Worm (Caenorhabditis elegans) whole organism, young adult: ENCODE measurements around the gene oma-2.

Experiments
- B0336.3 ChIP-seq: fragments of 200-800 bp; sonication (Bioruptor generic); IDR thresholded peaks from 2 replicates; pipeline ENCODE4 v1.3.6; 2022; ENCODE audit warnings: missing genetic modification characterization, missing compliant biosample characterization
- F33H1.4 ChIP-seq: fragments of 200-800 bp; sonication (Bioruptor generic); IDR thresholded peaks from 2 replicates; pipeline ENCODE4 v1.3.6; 2022; ENCODE audit warnings: missing genetic modification reagents, missing genetic modification characterization, missing compliant biosample characterization
- Y67H2A.10 ChIP-seq: fragments of 200-800 bp; sonication (Bioruptor generic); conservative IDR thresholded peaks from 2 replicates; pipeline ENCODE4 v1.3.6; 2022; ENCODE audit warnings: missing genetic modification reagents, missing genetic modification characterization, missing compliant biosample characterization
- ama-1 ChIP-seq, 3 experiments: fragments of 150-350 bp in 1 of 3; sonication (generic microtip) in 2 of 3; optimal IDR thresholded peaks; 2 replicates each; lab custom pipeline; 2014 to 2018; ENCODE audit warnings: missing biosample characterization in 2 of 3, missing genetic modification characterization in 2 of 3, missing genetic modification reagents in 2 of 3
- atf-7 ChIP-seq: sonication (generic microtip); optimal IDR thresholded peaks from 2 replicates; lab custom pipeline; 2017; ENCODE audit warnings: mild to moderate bottlenecking, missing genetic modification characterization, missing compliant biosample characterization
- attf-5 ChIP-seq: fragments of 200-800 bp; sonication (Bioruptor generic); optimal IDR thresholded peaks from 2 replicates; lab custom pipeline; 2018; ENCODE audit warnings: mild to moderate bottlenecking, missing genetic modification characterization, missing compliant biosample characterization
- bed-1 ChIP-seq: fragments of 200-800 bp; sonication (Bioruptor generic); IDR thresholded peaks from 2 replicates; pipeline ENCODE4 v1.3.6; 2022; ENCODE audit warnings: missing genetic modification reagents, missing genetic modification characterization, missing compliant biosample characterization
- cebp-1 ChIP-seq, 2 experiments: fragments of 200-800 bp in 1 of 2; sonication (Bioruptor generic) in 1 of 2; sonication (generic microtip) in 1 of 2; IDR thresholded peaks in 1 of 2; optimal IDR thresholded peaks in 1 of 2; 2 replicates each; pipeline versions ENCODE4 v1.3.6 to Lab custom; 2017 to 2022; ENCODE audit warnings: missing compliant biosample characterization in 2 of 2, missing genetic modification characterization in 2 of 2, mild to moderate bottlenecking in 1 of 2, missing genetic modification reagents in 1 of 2, moderate library complexity in 1 of 2
- cebp-2 ChIP-seq: fragments of 200-800 bp; sonication (Bioruptor generic); IDR thresholded peaks from 2 replicates; pipeline ENCODE4 v1.3.6; 2022; ENCODE audit warnings: missing genetic modification characterization, missing compliant biosample characterization
- ceh-58 ChIP-seq: fragments of 200-800 bp; sonication (Bioruptor generic); IDR thresholded peaks from 2 replicates; pipeline ENCODE4 v1.3.6; 2022; ENCODE audit warnings: missing genetic modification characterization, missing compliant biosample characterization
- ceh-91 ChIP-seq: fragments of 200-800 bp; sonication (Bioruptor generic); IDR thresholded peaks from 2 replicates; pipeline ENCODE4 v1.3.6; 2022; ENCODE audit warnings: missing genetic modification reagents, missing genetic modification characterization, missing compliant biosample characterization
- die-1 ChIP-seq: sonication (generic microtip); optimal IDR thresholded peaks from 2 replicates; lab custom pipeline; 2016; ENCODE audit warnings: missing genotype, mild to moderate bottlenecking, missing genetic modification characterization, missing compliant biosample characterization
- egl-18 ChIP-seq: fragments of 200-800 bp; sonication (Bioruptor generic); IDR thresholded peaks from 2 replicates; pipeline ENCODE4 v1.3.6; 2022; ENCODE audit warnings: missing genetic modification reagents, missing genetic modification characterization, missing compliant biosample characterization
- ekl-4 ChIP-seq: fragments of 200-800 bp; sonication (Bioruptor generic); IDR thresholded peaks from 2 replicates; pipeline ENCODE4 v1.3.6; 2022; ENCODE audit warnings: missing genetic modification reagents, missing genetic modification characterization, missing compliant biosample characterization
- him-1 ChIP-seq: sonication (generic microtip); optimal IDR thresholded peaks from 2 replicates; lab custom pipeline; 2016; ENCODE audit warnings: missing genotype, missing genetic modification reagents, missing genetic modification characterization, missing compliant biosample characterization
- hlh-12 ChIP-seq: sonication (generic microtip); optimal IDR thresholded peaks from 2 replicates; lab custom pipeline; 2016; ENCODE audit warnings: missing genetic modification characterization, missing compliant biosample characterization
- hmg-1.2 ChIP-seq: fragments of 200-800 bp; sonication (Bioruptor generic); IDR thresholded peaks from 2 replicates; pipeline ENCODE4 v1.3.6; 2022; ENCODE audit warnings: missing genetic modification reagents, missing genetic modification characterization, missing compliant biosample characterization
- hsf-1 ChIP-seq: fragments of 200-800 bp; sonication (Bioruptor generic); IDR thresholded peaks from 2 replicates; pipeline ENCODE4 v1.3.6; 2022; ENCODE audit warnings: missing genetic modification reagents, missing genetic modification characterization, missing compliant biosample characterization
- lin-40 ChIP-seq: sonication (generic microtip); optimal IDR thresholded peaks from 2 replicates; lab custom pipeline; 2016; ENCODE audit warnings: missing genetic modification characterization, mild to moderate bottlenecking, missing compliant biosample characterization, missing genotype, missing genetic modification reagents
- lsl-1 ChIP-seq: fragments of 200-800 bp; sonication (Bioruptor generic); optimal IDR thresholded peaks from 2 replicates; lab custom pipeline; 2018; ENCODE audit warnings: mild to moderate bottlenecking, missing genetic modification characterization, moderate library complexity, missing compliant biosample characterization
- lsy-27 ChIP-seq: sonication (generic microtip); optimal IDR thresholded peaks from 2 replicates; lab custom pipeline; 2017; ENCODE audit warnings: missing genetic modification characterization, mild to moderate bottlenecking, missing compliant biosample characterization, antibody characterized with exemption, missing genotype, borderline replicate concordance; ENCODE audit not compliant: insufficient read depth
- madf-3 ChIP-seq: fragments of 200-800 bp; sonication (Bioruptor generic); IDR thresholded peaks from 2 replicates; pipeline ENCODE4 v1.3.6; 2022; ENCODE audit warnings: missing genetic modification reagents, missing genetic modification characterization, missing compliant biosample characterization
- madf-6 ChIP-seq: fragments of 200-800 bp; sonication (Bioruptor generic); IDR thresholded peaks from 2 replicates; pipeline ENCODE4 v1.3.6; 2022; ENCODE audit warnings: missing genetic modification reagents, missing genetic modification characterization, missing compliant biosample characterization
- madf-8 ChIP-seq: fragments of 200-800 bp; sonication (Bioruptor generic); conservative IDR thresholded peaks from 2 replicates; pipeline ENCODE4 v1.3.6; 2022; ENCODE audit warnings: missing genetic modification reagents, missing genetic modification characterization, missing compliant biosample characterization
- nhr-80 ChIP-seq: sonication (generic microtip); optimal IDR thresholded peaks from 2 replicates; lab custom pipeline; 2016; ENCODE audit warnings: missing genetic modification characterization, missing compliant biosample characterization
- nhr-90 ChIP-seq: sonication (generic microtip); optimal IDR thresholded peaks from 2 replicates; lab custom pipeline; 2016; ENCODE audit warnings: missing genotype, mild to moderate bottlenecking, missing genetic modification characterization, missing compliant biosample characterization
- repo-1 ChIP-seq: sonication (generic microtip); optimal IDR thresholded peaks from 2 replicates; lab custom pipeline; 2017; ENCODE audit warnings: mild to moderate bottlenecking, missing genetic modification characterization, missing compliant biosample characterization
- snpc-1.3 ChIP-seq: sonication (generic microtip); optimal IDR thresholded peaks from 2 replicates; lab custom pipeline; 2017; ENCODE audit warnings: missing genetic modification characterization, mild to moderate bottlenecking, missing compliant biosample characterization, antibody characterized with exemption, moderate library complexity, missing genotype, missing genetic modification reagents; ENCODE audit not compliant: insufficient read depth
- snpc-3.4 ChIP-seq: sonication (generic microtip); optimal IDR thresholded peaks from 2 replicates; lab custom pipeline; 2017; ENCODE audit warnings: missing genetic modification characterization, mild to moderate bottlenecking, missing compliant biosample characterization, antibody characterized with exemption, moderate library complexity, missing genotype, missing genetic modification reagents
- snpc-4 ChIP-seq, 5 experiments: fragments of 150-350 bp in 1 of 5; sonication (generic microtip) in 4 of 5; optimal IDR thresholded peaks; 2 replicates each; lab custom pipeline; 2014 to 2018; ENCODE audit warnings: missing genetic modification characterization in 5 of 5, missing biosample characterization in 3 of 5, antibody characterized with exemption in 2 of 5, mild to moderate bottlenecking in 2 of 5, missing compliant biosample characterization in 2 of 5, missing genotype in 2 of 5, moderate library complexity in 2 of 5, missing genetic modification reagents in 1 of 5
- zim-3 ChIP-seq: sonication (generic microtip); optimal IDR thresholded peaks from 2 replicates; lab custom pipeline; 2017; ENCODE audit warnings: mild to moderate bottlenecking, missing genetic modification characterization, moderate library complexity, missing compliant biosample characterization
- ztf-25 ChIP-seq: fragments of 200-800 bp; sonication (Bioruptor generic); IDR thresholded peaks from 2 replicates; pipeline ENCODE4 v1.3.6; 2022; ENCODE audit warnings: missing genetic modification reagents, missing genetic modification characterization, missing compliant biosample characterization
- ztf-3 ChIP-seq: fragments of 200-800 bp; sonication (Bioruptor generic); optimal IDR thresholded peaks from 2 replicates; lab custom pipeline; 2018; ENCODE audit warnings: mild to moderate bottlenecking, missing genetic modification characterization, missing compliant biosample characterization

Gene oma-2

ce11 chrV:8007460-8008292 is 21.6 kb upstream of the oma-2 start, which contains the start of gene Y97E10AR.3:
Gene Y97E10AR.3 (minus strand): TSS chrV:8007510.
- TF ChIP-seq B0336.3 (GFP tag; lab: Robert Waterston, UW) (0 out of 2 replicates have a peak, but pooled peaks have one; percentile 40), nhr-80 (tag; lab: Kevin White, UChicago) (peak; percentile 3), him-1 (no peak), ekl-4 (GFP tag; lab: Robert Waterston, UW) (no peak), Y67H2A.10 (GFP tag; lab: Robert Waterston, UW) (no peak), ztf-3 (GFP tag; lab: Kevin White, UChicago) (no peak), ztf-25 (GFP tag; lab: Robert Waterston, UW) (0 out of 2 replicates have a peak, but pooled peaks have one; percentile 20), hsf-1 (GFP tag; lab: Robert Waterston, UW) (0 out of 2 replicates have a peak, but pooled peaks have one; percentile 8), lsy-27 (tag; lab: Kevin White, UChicago) (no peak), bed-1 (GFP tag; lab: Robert Waterston, UW) (no peak), attf-5 (GFP tag; lab: Kevin White, UChicago) (no peak), lsl-1 (no peak), ceh-91 (GFP tag; lab: Robert Waterston, UW) (no peak), snpc-3.4 (tag; lab: Kevin White, UChicago) (peak; percentile 6), die-1 (tag; lab: Kevin White, UChicago) (no peak)

- TF ChIP-seq egl-18 (no peak), madf-6 (GFP tag; lab: Robert Waterston, UW) (peak; percentile 39; the same call in 1 of the 2 replicates), madf-8 (GFP tag; lab: Robert Waterston, UW) (0 out of 2 replicates have a peak, but pooled peaks have one; percentile 26), hmg-1.2 (0 out of 2 replicates have a peak, but pooled peaks have one; percentile 7), snpc-1.3 (peak; percentile 8), F33H1.4 (GFP tag; lab: Robert Waterston, UW) (peak; percentile 57), snpc-4 (GFP tag; optimal IDR thresholded peaks at IDR 0.05; lab: Kevin White, UChicago) (no peak), snpc-4 (tag; optimal IDR thresholded peaks at IDR 0.05; lab: Kevin White, UChicago) (peak in 1 of 4 experiments; percentile 6), zim-3 (no peak), atf-7 (no peak), lsl-1 (peak; percentile 66)
- TF ChIP-seq, all 124 proteins: peak for 7
Observed at ce11 chrV:8010103-8010502, 19.1 kb upstream of the oma-2 start, which contains the start of gene Y97E10AR.4. Gene Y97E10AR.4 (minus strand): TSS chrV:8010233.

- TF ChIP-seq hsf-1 (GFP tag; lab: Robert Waterston, UW) (0 out of 2 replicates have a peak, but pooled peaks have one; percentile 18), ceh-58 (GFP tag; lab: Robert Waterston, UW) (0 out of 2 replicates have a peak, but pooled peaks have one; percentile 49), repo-1 (tag; lab: Kevin White, UChicago) (peak; percentile 13), hlh-12 (tag; lab: Kevin White, UChicago) (no peak), ama-1 (optimal IDR thresholded peaks at IDR 0.05; lab: Kevin White, UChicago) (no peak), ama-1 (GFP tag; optimal IDR thresholded peaks at IDR 0.05; lab: Kevin White, UChicago) (no peak), madf-6 (GFP tag; lab: Robert Waterston, UW) (peak; percentile 20; the same call in 1 of the 2 replicates), cebp-2 (GFP tag; lab: Robert Waterston, UW) (0 out of 2 replicates have a peak, but pooled peaks have one; percentile 21), madf-3 (peak; percentile 65; the same call in 1 of the 2 replicates), lin-40 (tag; lab: Kevin White, UChicago) (no peak), nhr-90 (no peak), cebp-1 (GFP tag; IDR thresholded peaks at IDR 0.05; lab: Robert Waterston, UW) (no peak), cebp-1 (tag; optimal IDR thresholded peaks at IDR 0.05; lab: Kevin White, UChicago) (peak; percentile 26)
Observed at ce11 chrV:8010846-8011245, 18.4 kb upstream of the oma-2 start, which contains the start of gene lmtr-2. Gene lmtr-2 (minus strand): TSS chrV:8011106.
